Fruit fly (Drosophila melanogaster) whole organism: Measurements from ENCODE around the gene CG17104.

Source experiments
- CG8478 ChIP-seq: fragments of >200 bp; optimal IDR thresholded peaks from 2 replicates; lab custom pipeline; 2018; ENCODE audit warnings: inconsistent platforms
- Dll ChIP-seq: fragments of >200 bp; optimal IDR thresholded peaks from 2 replicates; lab custom pipeline; 2017
- EcR ChIP-seq, 2 experiments: fragments of >200 bp; optimal IDR thresholded peaks; 2 replicates each; lab custom pipeline; 2017; ENCODE audit warnings: missing biosample characterization in 2 of 2, missing genetic modification characterization in 2 of 2, missing genetic modification reagents in 2 of 2
- pan ChIP-seq: fragments of >200 bp; optimal IDR thresholded peaks from 2 replicates; lab custom pipeline; 2017
- psq ChIP-seq: fragments of >200 bp; optimal IDR thresholded peaks from 2 replicates; lab custom pipeline; 2017
- usp ChIP-seq: fragments of >200 bp; optimal IDR thresholded peaks from 2 replicates; lab custom pipeline; 2017; ENCODE audit warnings: missing biosample characterization, missing genetic modification characterization, mixed read lengths

The CG17104 gene

DNA sequence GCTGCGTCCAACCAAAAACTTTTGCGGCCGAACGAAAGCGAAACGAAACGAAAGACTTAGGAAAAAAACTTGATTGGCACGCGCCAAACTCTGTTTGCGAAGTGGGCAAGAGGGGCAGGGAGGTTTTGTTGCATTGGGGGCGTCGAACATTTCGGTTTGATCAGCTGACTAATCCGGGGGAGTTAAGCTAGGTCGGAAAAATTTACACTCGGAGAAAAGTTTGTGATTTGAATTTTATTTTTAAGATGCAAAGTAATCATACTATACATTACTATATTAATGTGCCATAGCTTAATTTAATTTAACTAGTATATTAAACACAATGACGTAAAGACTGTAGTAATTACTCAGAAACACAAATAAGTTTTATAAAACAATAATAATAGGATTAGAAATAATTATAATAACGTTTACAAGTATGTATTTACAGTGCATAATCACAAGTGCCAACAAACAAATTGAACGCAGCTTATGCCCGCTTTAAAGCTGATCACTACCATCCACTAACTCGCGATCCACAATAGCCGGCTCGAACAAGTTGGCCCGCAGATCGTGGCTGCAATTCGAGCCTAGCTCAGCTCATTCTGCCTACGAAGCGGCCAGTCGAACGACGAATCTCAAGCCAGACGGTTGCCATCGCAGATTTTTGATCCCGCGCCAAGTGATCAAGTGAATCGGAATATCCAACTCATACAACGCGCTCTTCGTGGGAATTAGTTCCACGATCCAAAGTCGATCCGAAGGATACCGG lies 15.3 kb upstream of the CG17104 start, which contains the start of gene CG31871:
CG31871 (plus strand) TSS at position 592 of the 751 bp plus-strand sequence.
- TF ChIP-seq CG8478 (no peak), Dll (lab: Kevin White, UChicago) (no peak), pan (no peak), psq (lab: Kevin White, UChicago) (no peak), EcR (GFP tag; optimal IDR thresholded peaks at IDR 0.05; lab: Kevin White, UChicago) (no peak), usp (GFP tag; lab: Kevin White, UChicago) (no peak)

DNA sequence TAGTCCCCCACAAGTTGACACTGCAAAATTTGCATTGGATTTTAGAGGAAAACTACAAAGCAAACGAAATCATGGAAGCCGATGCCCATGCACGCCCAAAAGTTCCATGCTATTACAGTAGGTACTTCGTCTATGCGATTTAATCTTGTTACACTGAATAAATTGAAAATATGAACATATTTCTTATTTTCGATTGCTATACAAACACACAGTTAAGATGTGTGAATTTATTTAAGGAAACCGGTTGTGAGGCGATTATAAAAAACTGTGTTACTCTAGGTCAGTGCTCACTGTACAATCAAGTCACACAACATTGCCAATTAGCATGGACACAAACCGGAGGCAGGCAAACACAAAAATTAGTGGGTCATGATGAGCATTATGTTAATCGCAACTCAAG lies 11.4 kb upstream of the CG17104 start:
- TF ChIP-seq usp (GFP tag; lab: Kevin White, UChicago) (no peak), psq (lab: Kevin White, UChicago) (no peak), EcR (GFP tag; optimal IDR thresholded peaks at IDR 0.05; lab: Kevin White, UChicago) (no peak), pan (no peak)

dm6 chr2L:10671530-10671929 lies 5.5 kb upstream of the CG17104 start:
- TF ChIP-seq usp (GFP tag; lab: Kevin White, UChicago) (no peak), EcR (GFP tag; optimal IDR thresholded peaks at IDR 0.05; lab: Kevin White, UChicago) (no peak), pan (no peak), Dll (lab: Kevin White, UChicago) (no peak), CG8478 (no peak), psq (lab: Kevin White, UChicago) (no peak)

- no peak for TF ChIP-seq EcR (GFP tag; optimal IDR thresholded peaks at IDR 0.05; lab: Kevin White, UChicago)
- no peak for TF ChIP-seq usp (GFP tag; lab: Kevin White, UChicago)
- no peak for TF ChIP-seq psq (lab: Kevin White, UChicago)
- no peak for TF ChIP-seq Dll (lab: Kevin White, UChicago)
- TF ChIP-seq CG8478 = no peak
- TF ChIP-seq pan = no peak
These were observed 4.0 kb upstream of the CG17104 start for dm6 chr2L:10672989-10673388.

DNA sequence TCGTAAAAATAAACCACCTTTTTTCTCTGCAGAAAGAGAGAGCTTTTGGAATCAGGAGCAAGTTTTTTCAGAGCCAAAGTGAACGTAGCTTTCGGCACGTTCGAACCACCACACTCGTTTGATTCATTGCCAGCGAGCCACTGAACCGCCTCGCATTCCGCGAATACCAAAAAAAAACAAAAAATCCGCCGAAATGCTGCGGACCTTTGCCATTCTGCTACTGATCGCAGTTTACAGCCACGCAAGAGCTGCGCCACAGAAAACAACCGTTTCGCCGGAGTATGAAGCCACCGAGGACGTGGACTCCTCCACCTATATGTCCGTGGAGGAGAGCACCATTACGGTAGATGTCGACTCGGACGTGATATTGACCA lies 704 bp downstream of the CG17104 start:
- TF ChIP-seq CG8478 = no peak
- no peak for TF ChIP-seq psq (lab: Kevin White, UChicago)
- TF ChIP-seq usp (GFP tag; lab: Kevin White, UChicago) = no peak
- no peak for TF ChIP-seq EcR (GFP tag; optimal IDR thresholded peaks at IDR 0.05; lab: Kevin White, UChicago)
- no peak for TF ChIP-seq Dll (lab: Kevin White, UChicago)
- TF ChIP-seq pan = no peak

DNA sequence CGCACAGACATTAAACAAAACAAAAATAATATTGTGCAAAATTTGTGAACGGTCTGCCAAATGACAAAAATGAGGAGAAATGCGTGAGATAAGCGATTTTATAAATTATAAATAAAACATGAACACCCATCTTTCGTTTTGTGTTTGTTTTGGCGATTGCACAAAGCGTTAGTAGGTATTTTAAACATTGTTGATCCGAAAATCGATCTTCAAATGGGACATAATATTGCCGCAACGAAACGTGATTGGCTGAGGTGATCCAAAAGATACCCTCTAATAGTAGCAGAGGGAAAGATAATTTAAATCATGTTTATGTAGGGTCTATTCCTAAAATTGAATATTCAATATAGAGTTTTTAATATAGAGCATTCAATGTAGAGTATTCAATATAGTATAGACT lies 2.6 kb downstream of the CG17104 start:
- no peak for TF ChIP-seq EcR (GFP tag; optimal IDR thresholded peaks at IDR 0.05; lab: Kevin White, UChicago)
- no peak for TF ChIP-seq CG8478
- TF ChIP-seq usp (GFP tag; lab: Kevin White, UChicago) = no peak
- no peak for TF ChIP-seq Dll (lab: Kevin White, UChicago)
- TF ChIP-seq pan = no peak
- no peak for TF ChIP-seq psq (lab: Kevin White, UChicago)

DNA sequence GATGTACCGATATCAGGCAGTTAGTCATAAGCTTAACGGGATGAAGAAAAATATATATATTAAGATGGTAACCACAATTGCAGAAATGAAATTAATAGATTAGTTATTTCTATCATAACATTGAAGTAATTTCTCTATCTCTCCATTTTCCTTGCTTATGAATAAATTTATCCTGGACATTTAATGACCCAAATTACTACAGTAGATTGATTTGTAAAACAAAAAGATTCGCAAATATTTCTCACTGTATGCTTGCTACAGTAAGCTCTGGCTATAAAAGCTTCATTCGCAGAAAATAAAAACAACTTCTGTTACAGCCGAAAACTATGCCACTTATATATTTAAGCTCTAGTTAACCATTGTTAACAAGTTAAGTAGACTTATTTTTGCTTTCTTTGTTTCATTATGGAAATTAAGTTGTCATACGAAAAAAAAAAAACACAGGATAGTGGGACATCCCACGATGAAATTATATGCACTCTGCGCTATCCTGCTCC lies 3.6 kb downstream of the CG17104 start, which contains the start of gene CG17105:
CG17105 (plus strand) TSS at position 447 of the 497 bp plus-strand sequence.
- TF ChIP-seq EcR (GFP tag; optimal IDR thresholded peaks at IDR 0.05; lab: Kevin White, UChicago) = no peak
- TF ChIP-seq pan = no peak
- no peak for TF ChIP-seq psq (lab: Kevin White, UChicago)
- no peak for TF ChIP-seq CG8478
- TF ChIP-seq usp (GFP tag; lab: Kevin White, UChicago) = no peak
- no peak for TF ChIP-seq Dll (lab: Kevin White, UChicago)

DNA sequence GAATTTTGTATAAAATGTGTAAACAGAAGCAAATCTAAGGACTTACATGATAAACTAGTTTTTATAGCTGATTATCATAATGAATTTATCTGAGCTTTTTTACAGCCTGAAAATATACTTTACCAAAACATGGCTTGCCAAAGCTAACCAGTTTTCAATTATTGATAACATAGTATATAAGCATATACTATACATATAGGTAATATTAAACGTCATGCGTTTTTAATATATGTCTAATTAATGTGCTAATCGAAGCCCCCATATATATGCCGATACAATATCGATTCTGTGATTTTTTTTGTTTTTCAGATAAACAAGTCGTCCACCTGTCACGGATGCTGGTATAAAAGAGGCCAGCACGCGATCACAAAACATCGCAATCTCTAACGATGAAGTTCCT lies 4.6 kb downstream of the CG17104 start, which contains the start of gene CG17107:
CG17107 (plus strand) TSS at position 301 of the 400 bp plus-strand sequence.
- TF ChIP-seq pan (no peak), usp (GFP tag; lab: Kevin White, UChicago) (no peak), Dll (lab: Kevin White, UChicago) (no peak), psq (lab: Kevin White, UChicago) (no peak), EcR (GFP tag; optimal IDR thresholded peaks at IDR 0.05; lab: Kevin White, UChicago) (no peak)

- TF ChIP-seq psq (lab: Kevin White, UChicago) (no peak), usp (GFP tag; lab: Kevin White, UChicago) (no peak), Dll (lab: Kevin White, UChicago) (no peak), pan (no peak), CG8478 (no peak), EcR (GFP tag; optimal IDR thresholded peaks at IDR 0.05; lab: Kevin White, UChicago) (no peak)
These were observed 5.2 kb downstream of the CG17104 start for dm6 chr2L:10682197-10682596.

DNA sequence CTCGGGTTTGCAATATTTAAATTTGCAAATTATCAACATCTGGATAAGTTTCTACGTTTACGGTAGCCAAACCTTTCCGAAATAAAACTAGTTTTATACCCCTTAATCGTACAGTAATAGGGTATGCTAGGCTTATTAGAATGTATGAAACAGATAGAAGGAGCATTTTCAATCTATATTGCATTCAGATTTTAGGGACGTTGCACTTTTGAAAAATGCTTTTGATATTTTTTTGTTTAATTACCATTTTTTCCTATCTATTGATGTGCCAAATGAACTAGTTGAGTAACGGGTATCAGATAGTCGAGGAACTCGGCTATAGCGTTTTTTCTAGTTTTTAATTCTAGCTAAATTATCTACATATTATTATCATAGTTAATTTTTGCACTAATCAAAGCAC lies 5.9 kb downstream of the CG17104 start:
- TF ChIP-seq psq (lab: Kevin White, UChicago) = no peak

dm6 chr2L:10684309-10684708 lies 7.3 kb downstream of the CG17104 start, which contains the start of gene CG7299:
Gene CG7299 (minus strand): TSS chr2L:10684409.
- TF ChIP-seq Dll (lab: Kevin White, UChicago) (no peak), psq (lab: Kevin White, UChicago) (no peak), CG8478 (no peak), usp (GFP tag; lab: Kevin White, UChicago) (no peak), pan (no peak), EcR (GFP tag; optimal IDR thresholded peaks at IDR 0.05; lab: Kevin White, UChicago) (no peak)

DNA sequence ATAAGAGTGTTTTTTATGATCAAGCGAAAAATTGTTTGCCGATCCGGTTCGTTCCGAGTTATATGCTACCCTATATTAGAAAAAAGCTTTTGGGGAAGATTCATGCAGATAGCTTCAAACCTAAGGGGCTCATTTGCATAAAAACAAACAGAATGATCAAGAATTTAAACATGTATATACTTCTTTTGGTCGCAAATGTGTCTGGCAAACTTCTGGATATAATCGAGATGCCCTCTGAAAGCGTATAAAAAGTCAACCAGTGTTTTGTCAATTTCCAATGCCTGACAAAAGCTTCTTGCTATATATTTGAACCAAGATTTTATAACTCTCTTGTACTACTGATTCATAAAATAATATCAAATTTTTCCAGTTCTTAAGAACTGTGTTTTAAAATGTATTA lies 8.7 kb downstream of the CG17104 start:
- no peak for TF ChIP-seq usp (GFP tag; lab: Kevin White, UChicago)
- TF ChIP-seq Dll (lab: Kevin White, UChicago) = no peak
- no peak for TF ChIP-seq pan
- no peak for TF ChIP-seq EcR (GFP tag; optimal IDR thresholded peaks at IDR 0.05; lab: Kevin White, UChicago)
- TF ChIP-seq psq (lab: Kevin White, UChicago) = no peak
- no peak for TF ChIP-seq CG8478
